Fruit fly (Drosophila melanogaster): ENCODE measurements around the gene TM9SF4.
A peak's percentile ranks its signal among the peaks of the same experiment; 100 is the strongest.

The TM9SF4 gene

dm6 chr2L:13770884-13771283, 24.1 kb downstream of the TM9SF4 start (continued):
- peak; percentile 97 for TF ChIP-seq CG17385 (GFP tag; optimal IDR thresholded peaks at IDR 0.05)
- peak; percentile 75 for TF ChIP-seq CG34224 (GFP tag; IDR thresholded peaks at IDR 0.05; ENCODE audit: partially characterized antibody)
- no peak for TF ChIP-seq CG9876 (GFP tag; optimal IDR thresholded peaks at IDR 0.05)
- no peak for TF ChIP-seq CG6854 (GFP tag; optimal IDR thresholded peaks at IDR 0.05)
- TF ChIP-seq CG13287 (GFP tag; IDR thresholded peaks at IDR 0.05; ENCODE audit: partially characterized antibody) = peak; percentile 85
- no peak for TF ChIP-seq H2.0 (GFP tag; IDR thresholded peaks at IDR 0.05)
- TF ChIP-seq pum (GFP tag; optimal IDR thresholded peaks at IDR 0.05) = no peak
- 0 out of 3 replicates have a peak, but pooled peaks have one; percentile 43 for TF ChIP-seq CG7963 (GFP tag; IDR thresholded peaks at IDR 0.05; ENCODE audit: partially characterized antibody)
- peak; percentile 36 for TF ChIP-seq Xbp1 (GFP tag; optimal IDR thresholded peaks at IDR 0.05)
- no peak for TF ChIP-seq lola (GFP tag; optimal IDR thresholded peaks at IDR 0.05)
- TF ChIP-seq zf30C (GFP tag; optimal IDR thresholded peaks at IDR 0.05) = no peak
- peak; percentile 65 for TF ChIP-seq hbn (GFP tag; IDR thresholded peaks at IDR 0.05; ENCODE audit: partially characterized antibody)
- no peak for TF ChIP-seq CG12942 (GFP tag; optimal IDR thresholded peaks at IDR 0.05)
- peak; percentile 41; the same call in 1 of the 2 replicates for TF ChIP-seq CG2129 (GFP tag; IDR thresholded peaks at IDR 0.05; ENCODE audit: partially characterized antibody)
- TF ChIP-seq amos (GFP tag; IDR thresholded peaks at IDR 0.05; ENCODE audit: partially characterized antibody) = peak; percentile 74

- TF ChIP-seq cato (GFP tag; optimal IDR thresholded peaks at IDR 0.05; ENCODE audit: borderline replicate concordance) (no peak), Six4 (GFP tag; optimal IDR thresholded peaks at IDR 0.05) (no peak), CG16813 (GFP tag; IDR thresholded peaks at IDR 0.05; ENCODE audit: partially characterized antibody) (no peak), nmo (GFP tag; optimal IDR thresholded peaks at IDR 0.05) (no peak), CG5245 (GFP tag; optimal IDR thresholded peaks at IDR 0.05) (no peak), gro (GFP tag; optimal IDR thresholded peaks at IDR 0.05) (no peak), CG12744 (GFP tag; optimal IDR thresholded peaks at IDR 0.05) (no peak), Side (GFP tag; optimal IDR thresholded peaks at IDR 0.05) (no peak), kay (GFP tag; optimal IDR thresholded peaks at IDR 0.05) (no peak), CG13123 (GFP tag; optimal IDR thresholded peaks at IDR 0.05) (no peak), tx (GFP tag; optimal IDR thresholded peaks at IDR 0.05) (no peak), CG14441 (GFP tag; IDR thresholded peaks at IDR 0.05) (no peak)
Measured at dm6 chr2L:13773697-13774096, 26.9 kb downstream of the TM9SF4 start, which contains the start of gene CG43376. Gene CG43376, plus strand, starts transcription at chr2L:13773997.

- TF ChIP-seq CG10209 (GFP tag; optimal IDR thresholded peaks at IDR 0.05) (no peak), Mes4 (GFP tag; optimal IDR thresholded peaks at IDR 0.05) (no peak), gem (tag; optimal IDR thresholded peaks at IDR 0.05) (no peak), CG4282 (GFP tag; optimal IDR thresholded peaks at IDR 0.05) (no peak), NfI (GFP tag; optimal IDR thresholded peaks at IDR 0.05) (no peak), CG5180 (GFP tag; optimal IDR thresholded peaks at IDR 0.05) (peak; percentile 95), CG18011 (GFP tag; optimal IDR thresholded peaks at IDR 0.05) (no peak), ci (GFP tag; IDR thresholded peaks at IDR 0.05) (no peak), CG7271 (tag; optimal IDR thresholded peaks at IDR 0.05) (no peak), CG1602 (GFP tag; optimal IDR thresholded peaks at IDR 0.05) (no peak), Med (GFP tag) (peak; percentile 47), CG8388 (GFP tag; optimal IDR thresholded peaks at IDR 0.05) (no peak), CG10147 (GFP tag; optimal IDR thresholded peaks at IDR 0.05) (no peak), pita (GFP tag; optimal IDR thresholded peaks at IDR 0.05) (no peak), CG3838 (GFP tag; optimal IDR thresholded peaks at IDR 0.05) (no peak), CG15696 (tag; optimal IDR thresholded peaks at IDR 0.05) (no peak), CG12659 (GFP tag; optimal IDR thresholded peaks at IDR 0.05) (no peak), gsb (GFP tag; IDR thresholded peaks at IDR 0.05) (no peak), danr (GFP tag; IDR thresholded peaks at IDR 0.05) (no peak), pan (optimal IDR thresholded peaks at IDR 0.05) (no peak), pan (GFP tag; optimal IDR thresholded peaks at IDR 0.05 in 1 of 2, IDR thresholded peaks at IDR 0.05 in 1 of 2) (no peak)
Measured at dm6 chr2L:13776928-13777686, 30.4 kb downstream of the TM9SF4 start.
